Fruit fly (Drosophila melanogaster) whole organism: ENCODE results near the gene orb2.

Experiments used
- CG8478 ChIP-seq: fragments of >200 bp; optimal IDR thresholded peaks from 2 replicates; lab custom pipeline; 2018; ENCODE audit warnings: inconsistent platforms
- Dll ChIP-seq: fragments of >200 bp; optimal IDR thresholded peaks from 2 replicates; lab custom pipeline; 2017
- EcR ChIP-seq, 2 experiments: fragments of >200 bp; optimal IDR thresholded peaks; 2 replicates each; lab custom pipeline; 2017; ENCODE audit warnings: missing biosample characterization in 2 of 2, missing genetic modification characterization in 2 of 2, missing genetic modification reagents in 2 of 2
- pan ChIP-seq: fragments of >200 bp; optimal IDR thresholded peaks from 2 replicates; lab custom pipeline; 2017
- psq ChIP-seq: fragments of >200 bp; optimal IDR thresholded peaks from 2 replicates; lab custom pipeline; 2017
- usp ChIP-seq: fragments of >200 bp; optimal IDR thresholded peaks from 2 replicates; lab custom pipeline; 2017; ENCODE audit warnings: missing biosample characterization, missing genetic modification characterization, mixed read lengths

Gene orb2

dm6 chr3L:8953962-8954647 is at the start of gene orb2, which contains the start of gene CG43783:
Gene orb2, minus strand, starts transcription at chr3L:8954463.
Gene CG43783, minus strand, starts transcription at chr3L:8954272.
- TF ChIP-seq pan (lab: Kevin White, UChicago), result no peak
- no peak for TF ChIP-seq psq
- no peak for TF ChIP-seq usp (GFP tag; lab: Kevin White, UChicago)
- TF ChIP-seq EcR (GFP tag; optimal IDR thresholded peaks at IDR 0.05; lab: Kevin White, UChicago), result no peak
- TF ChIP-seq Dll (lab: Kevin White, UChicago), result no peak
- TF ChIP-seq CG8478 (lab: Kevin White, UChicago), result no peak

DNA sequence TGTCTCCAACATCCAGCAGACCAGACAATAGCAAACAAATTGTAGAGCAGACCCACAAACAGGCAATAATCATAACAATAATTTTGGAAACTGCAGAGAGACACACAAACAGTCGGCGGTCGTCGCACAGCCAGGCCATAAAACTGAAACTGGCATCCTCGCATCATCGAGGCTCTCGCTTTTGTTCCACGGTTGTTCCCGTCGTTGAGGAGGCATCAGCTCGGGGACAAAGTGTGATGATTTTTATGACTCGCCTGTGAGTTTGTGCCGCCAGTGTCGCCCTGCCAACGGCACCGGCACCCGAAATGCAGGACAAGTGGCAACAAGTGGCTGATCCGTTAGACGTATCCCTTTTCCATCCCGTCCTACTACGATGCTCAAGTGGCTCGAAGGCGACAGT is 49.1 kb upstream of the orb2 start:
- TF ChIP-seq pan (lab: Kevin White, UChicago), result no peak
- TF ChIP-seq usp (GFP tag; lab: Kevin White, UChicago), result no peak
- no peak for TF ChIP-seq Dll (lab: Kevin White, UChicago)
- no peak for TF ChIP-seq EcR (GFP tag; optimal IDR thresholded peaks at IDR 0.05; lab: Kevin White, UChicago)

DNA sequence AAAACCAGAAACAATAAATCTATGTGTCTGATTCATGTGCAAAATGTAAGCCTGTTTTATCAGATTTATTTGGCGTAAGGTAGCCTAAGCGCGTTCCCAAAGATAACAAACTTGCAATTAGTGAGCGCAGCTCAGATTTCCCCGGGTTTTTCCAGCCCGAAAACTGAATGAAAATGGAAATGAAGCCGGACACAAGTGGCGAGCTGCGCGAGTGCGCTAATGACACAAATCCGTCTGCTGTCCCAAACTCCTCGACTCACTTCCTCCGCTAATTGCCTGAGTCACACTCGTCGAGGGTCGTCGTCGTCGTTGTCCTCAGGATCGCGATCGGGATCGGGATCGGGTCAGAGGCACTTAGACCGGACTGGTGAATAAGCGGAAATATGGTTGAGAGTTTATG is 48.3 kb upstream of the orb2 start:
- TF ChIP-seq pan (lab: Kevin White, UChicago) (no peak), EcR (GFP tag; optimal IDR thresholded peaks at IDR 0.05; lab: Kevin White, UChicago) (no peak)

- TF ChIP-seq pan (lab: Kevin White, UChicago) (no peak), psq (no peak)
Observed at dm6 chr3L:8997686-8998239, 43.5 kb upstream of the orb2 start, which contains the start of the genes smg and CG5087. Gene smg, minus strand, starts transcription at chr3L:8997989. Gene CG5087, plus strand, starts transcription at chr3L:8998184.

DNA sequence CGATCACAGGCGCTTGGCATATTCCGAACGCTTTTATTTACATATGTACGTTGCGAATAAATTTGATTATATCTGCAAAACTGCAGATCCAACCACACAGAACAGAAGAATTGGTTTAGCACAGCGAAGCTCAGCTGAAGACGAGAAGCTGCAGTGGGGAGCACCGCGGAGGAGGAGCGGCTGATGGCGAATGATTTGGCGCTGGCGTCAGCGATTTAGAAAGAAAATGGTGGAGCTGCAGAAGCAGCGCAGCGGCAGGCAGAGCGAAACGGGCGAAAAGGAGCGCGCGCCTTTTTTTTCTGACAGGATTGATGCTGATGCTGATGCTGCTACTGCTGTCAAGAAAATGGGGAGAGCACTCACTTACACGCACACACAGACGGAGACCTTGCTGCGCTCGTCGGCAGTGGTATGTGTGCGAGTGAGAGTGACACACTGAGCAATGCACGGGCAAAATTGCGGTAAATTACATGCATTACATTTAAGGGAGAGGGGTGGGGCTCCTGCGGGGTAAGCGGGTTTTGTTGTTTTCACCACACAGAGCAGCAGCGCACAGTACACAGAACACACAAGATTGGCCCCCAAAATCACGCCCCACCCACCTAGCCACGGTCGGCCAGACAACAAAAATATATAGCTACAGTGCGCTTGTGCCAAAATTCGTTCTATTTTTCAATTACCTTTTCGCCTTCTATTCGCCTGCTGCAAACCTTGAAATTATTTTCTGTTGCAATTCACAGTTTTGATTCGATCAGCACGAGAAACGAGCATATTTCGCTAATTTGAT is 42.8 kb upstream of the orb2 start:
- TF ChIP-seq psq (no peak), usp (GFP tag; lab: Kevin White, UChicago) (no peak), Dll (lab: Kevin White, UChicago) (peak; percentile 81), pan (lab: Kevin White, UChicago) (no peak), CG8478 (lab: Kevin White, UChicago) (no peak), EcR (GFP tag; optimal IDR thresholded peaks at IDR 0.05; lab: Kevin White, UChicago) (no peak)

dm6 chr3L:8996173-8996767 is 42.0 kb upstream of the orb2 start:
- TF ChIP-seq psq (no peak), EcR (GFP tag; optimal IDR thresholded peaks at IDR 0.05; lab: Kevin White, UChicago) (no peak), Dll (lab: Kevin White, UChicago) (no peak), pan (lab: Kevin White, UChicago) (no peak), usp (GFP tag; lab: Kevin White, UChicago) (no peak), CG8478 (lab: Kevin White, UChicago) (no peak)

DNA sequence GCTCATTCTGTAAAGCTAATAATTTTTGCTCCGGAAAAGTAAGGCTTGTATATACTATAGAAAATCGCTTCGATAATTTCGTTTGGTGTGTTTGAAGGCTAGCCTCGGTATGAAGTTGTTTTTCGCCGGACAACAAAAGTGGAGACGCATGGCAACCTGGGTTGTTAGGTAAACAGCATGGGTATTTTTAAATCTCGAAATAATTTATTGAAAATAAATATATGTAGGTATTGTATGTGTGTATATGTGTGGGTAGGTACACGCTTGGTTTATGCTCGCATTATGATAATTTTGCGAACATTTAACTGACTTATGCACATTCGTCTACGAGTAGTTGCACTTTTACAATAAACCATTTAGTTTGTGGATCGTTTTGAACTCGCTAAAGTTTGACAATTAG is 35.9 kb upstream of the orb2 start, which contains the start of gene CG5280:
TSS of gene CG5280 (minus strand) at position 101 of the 400 bp plus-strand sequence.
- TF ChIP-seq CG8478 (lab: Kevin White, UChicago), result no peak
- no peak for TF ChIP-seq pan (lab: Kevin White, UChicago)
- TF ChIP-seq EcR (GFP tag; optimal IDR thresholded peaks at IDR 0.05; lab: Kevin White, UChicago), result no peak
- no peak for TF ChIP-seq usp (GFP tag; lab: Kevin White, UChicago)
- no peak for TF ChIP-seq psq
- no peak for TF ChIP-seq Dll (lab: Kevin White, UChicago)

DNA sequence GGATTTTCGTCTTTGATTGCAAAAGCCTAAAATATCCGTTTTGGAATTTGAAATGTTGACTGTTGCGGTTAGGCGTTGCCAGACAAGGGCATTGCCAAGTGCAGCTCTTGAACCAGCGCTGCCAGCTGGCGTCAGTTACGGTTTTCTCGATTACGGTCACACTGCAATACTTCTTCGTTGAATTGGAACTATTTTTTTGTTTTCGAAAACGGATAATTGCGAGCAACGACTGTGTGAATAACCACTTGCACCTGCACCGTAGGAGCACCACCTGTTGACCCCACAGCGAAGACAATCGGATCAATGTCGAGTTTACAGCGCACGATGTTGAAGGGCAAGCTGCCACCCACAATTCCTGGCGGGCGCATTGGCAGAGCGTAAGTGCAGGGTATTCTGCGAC is 32.3 kb upstream of the orb2 start, which contains the start of gene CG5068:
TSS of gene CG5068 (plus strand) at position 129 of the 400 bp plus-strand sequence.
- TF ChIP-seq pan (lab: Kevin White, UChicago) (no peak), Dll (lab: Kevin White, UChicago) (no peak), CG8478 (lab: Kevin White, UChicago) (no peak), psq (no peak), EcR (GFP tag; optimal IDR thresholded peaks at IDR 0.05; lab: Kevin White, UChicago) (no peak), usp (GFP tag; lab: Kevin White, UChicago) (no peak)

- no peak for TF ChIP-seq psq
- no peak for TF ChIP-seq usp (GFP tag; lab: Kevin White, UChicago)
- TF ChIP-seq Dll (lab: Kevin White, UChicago), result no peak
- no peak for TF ChIP-seq EcR (GFP tag; optimal IDR thresholded peaks at IDR 0.05; lab: Kevin White, UChicago)
- no peak for TF ChIP-seq pan (lab: Kevin White, UChicago)
- TF ChIP-seq CG8478 (lab: Kevin White, UChicago), result no peak
Observed at dm6 chr3L:8985848-8986320, 31.6 kb upstream of the orb2 start, which contains the start of gene Galk. Gene Galk, minus strand, starts transcription at chr3L:8986091.

DNA sequence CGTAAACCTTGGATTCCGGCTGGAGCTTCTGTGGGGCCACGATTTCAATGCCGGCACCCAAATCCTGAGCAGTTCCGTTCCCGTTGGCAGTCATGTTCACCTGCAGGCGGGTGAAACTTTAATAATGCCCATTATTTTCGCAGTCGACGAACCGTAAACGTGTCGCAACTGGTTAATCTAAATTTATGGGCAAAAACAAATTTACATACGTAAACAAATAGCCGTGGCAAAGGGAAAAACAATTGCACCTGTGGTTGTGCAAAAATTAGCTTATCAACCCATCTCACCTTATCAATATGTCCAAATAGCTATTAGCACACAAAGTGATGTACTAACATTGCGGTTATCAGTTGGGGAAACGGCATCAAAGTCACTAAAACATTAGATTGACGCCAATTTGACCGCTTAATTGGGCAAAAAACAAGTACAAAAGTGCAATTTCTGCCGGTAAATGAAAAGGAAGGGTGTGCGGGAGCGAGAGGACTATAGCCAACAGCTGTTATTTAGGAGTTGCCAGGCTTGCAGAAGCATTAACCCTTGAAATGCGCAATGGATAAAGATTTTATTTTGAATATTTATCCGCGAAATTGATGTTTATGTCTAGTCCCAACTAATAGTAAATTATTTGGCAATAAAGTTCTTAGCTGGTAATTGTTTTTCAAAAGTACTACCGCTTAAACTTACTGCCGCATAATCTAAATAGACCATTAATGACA is 31.0 kb upstream of the orb2 start:
- TF ChIP-seq Dll (lab: Kevin White, UChicago) (no peak), psq (no peak), pan (lab: Kevin White, UChicago) (no peak), EcR (GFP tag; optimal IDR thresholded peaks at IDR 0.05; lab: Kevin White, UChicago) (no peak), CG8478 (lab: Kevin White, UChicago) (no peak), usp (GFP tag; lab: Kevin White, UChicago) (no peak)
